Worm (Caenorhabditis elegans): Measurements from ENCODE around the gene fbxb-37.
A peak's percentile ranks its signal among the peaks of the same experiment; 100 is the strongest.

DNA sequence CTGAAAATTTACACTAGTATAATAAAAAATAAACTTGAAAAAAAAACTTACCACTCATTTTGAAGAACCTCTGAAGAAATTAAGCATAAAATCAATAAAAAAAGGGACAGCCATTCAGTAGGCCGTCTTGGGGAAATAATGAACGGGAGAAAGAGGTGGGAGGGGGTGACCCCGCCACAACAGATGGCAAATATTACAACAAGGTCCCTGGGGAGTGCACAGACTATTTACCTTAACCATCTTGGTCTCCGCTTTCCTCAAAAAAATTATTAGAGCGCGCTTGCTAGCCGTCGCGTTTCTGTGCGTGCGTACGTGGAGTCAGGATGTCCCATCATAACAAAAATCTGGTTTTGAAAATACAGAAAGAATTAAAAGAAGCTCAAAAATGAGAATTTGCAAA, 1.7 kb downstream of the fbxb-37 start, which contains the start of gene T16A1.10:
- no peak for TF ChIP-seq snpc-4 (tag; optimal IDR thresholded peaks at IDR 0.05)
- no peak for TF ChIP-seq mxl-2 (GFP tag; conservative IDR thresholded peaks at IDR 0.05)
- no peak for TF ChIP-seq skn-1 (tag; optimal IDR thresholded peaks at IDR 0.05)
- peak in 1 of 2 experiments; percentile 11 for TF ChIP-seq unc-62 (GFP tag; optimal IDR thresholded peaks at IDR 0.05 in 1 of 2)
- TF ChIP-seq unc-62 (tag; optimal IDR thresholded peaks at IDR 0.05) = no peak
- no peak for TF ChIP-seq ZK546.5 (tag; optimal IDR thresholded peaks at IDR 0.05)
- no peak for TF ChIP-seq dve-1 (tag; optimal IDR thresholded peaks at IDR 0.05; ENCODE audit: insufficient read depth)
- TF ChIP-seq lin-13 (GFP tag; optimal IDR thresholded peaks at IDR 0.05) = no peak
- TF ChIP-seq nhr-25 (tag; optimal IDR thresholded peaks at IDR 0.05; ENCODE audit: borderline replicate concordance, insufficient read depth) = no peak
- no peak for TF ChIP-seq daf-12 (tag; optimal IDR thresholded peaks at IDR 0.05)
- no peak for TF ChIP-seq zag-1 (tag; optimal IDR thresholded peaks at IDR 0.05)
- TF ChIP-seq ztf-11 (tag; optimal IDR thresholded peaks at IDR 0.05) = no peak

Measured in whole organism, L4 larva.